Worm (Caenorhabditis elegans): ENCODE measurements around the gene M04B2.7.

The M04B2.7 gene

DNA sequence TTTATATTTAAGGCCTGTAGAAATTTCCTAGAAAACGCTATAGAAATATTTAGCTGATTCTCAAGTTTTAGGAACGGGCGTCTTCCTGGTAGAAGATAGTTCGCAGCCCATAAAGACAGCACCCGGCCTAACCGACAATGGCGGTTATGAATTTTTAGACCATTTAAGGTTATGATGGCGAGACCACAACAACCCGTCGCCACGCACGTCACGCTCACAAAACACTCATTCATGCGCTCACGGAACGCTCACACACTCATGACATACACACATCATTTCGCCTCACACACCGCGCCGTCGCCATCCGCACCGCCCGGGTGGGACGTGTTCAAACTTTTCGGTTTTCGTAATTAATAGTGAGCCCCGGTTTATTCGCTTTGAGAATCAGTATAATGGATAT is 24.9 kb downstream of the M04B2.7 start (continued):
- TF ChIP-seq lin-15B (tag; optimal IDR thresholded peaks at IDR 0.05) (no peak), madf-5 (GFP tag; IDR thresholded peaks at IDR 0.05) (no peak), unc-39 (tag; optimal IDR thresholded peaks at IDR 0.05) (no peak), ztf-11 (tag; optimal IDR thresholded peaks at IDR 0.05) (no peak), zag-1 (tag; optimal IDR thresholded peaks at IDR 0.05) (no peak), ceh-44 (GFP tag; IDR thresholded peaks at IDR 0.05) (no peak), daf-12 (tag; optimal IDR thresholded peaks at IDR 0.05) (no peak), lin-13 (GFP tag; optimal IDR thresholded peaks at IDR 0.05) (peak; percentile 6), nhr-25 (tag; optimal IDR thresholded peaks at IDR 0.05; ENCODE audit: borderline replicate concordance, insufficient read depth) (no peak), nhr-77 (tag; optimal IDR thresholded peaks at IDR 0.05) (no peak), snpc-1.2 (GFP tag; IDR thresholded peaks at IDR 0.05) (no peak), saeg-2 (GFP tag; IDR thresholded peaks at IDR 0.05) (no peak), attf-4 (tag; optimal IDR thresholded peaks at IDR 0.05) (no peak), ceh-32 (tag; optimal IDR thresholded peaks at IDR 0.05; ENCODE audit: poor library complexity) (no peak), duxl-1 (tag; optimal IDR thresholded peaks at IDR 0.05; ENCODE audit: poor library complexity) (no peak), pha-4 (GFP tag; IDR thresholded peaks at IDR 0.05) (no peak), pha-4 (tag; optimal IDR thresholded peaks at IDR 0.05) (no peak), snpc-4 (tag; optimal IDR thresholded peaks at IDR 0.05) (no peak), nhr-76 (tag; optimal IDR thresholded peaks at IDR 0.05) (no peak), Y48G9A.11 (GFP tag; IDR thresholded peaks at IDR 0.05) (no peak), nhr-28 (tag; optimal IDR thresholded peaks at IDR 0.05) (no peak), zip-11 (GFP tag; IDR thresholded peaks at IDR 0.05) (no peak), daf-16 (GFP tag; optimal IDR thresholded peaks at IDR 0.05) (no peak), daf-16 (tag; optimal IDR thresholded peaks at IDR 0.05) (peak; percentile 46), dmd-6 (GFP tag; IDR thresholded peaks at IDR 0.05) (no peak; the same call in 1 of the 2 replicates), ZK337.2 (GFP tag; IDR thresholded peaks at IDR 0.05) (no peak), zfp-2 (tag; optimal IDR thresholded peaks at IDR 0.05) (no peak), Y105C5A.15 (GFP tag; IDR thresholded peaks at IDR 0.05) (no peak), tra-1 (GFP tag; IDR thresholded peaks at IDR 0.05) (no peak), F44E2.7 (GFP tag; IDR thresholded peaks at IDR 0.05) (no peak), mdt-29 (GFP tag; IDR thresholded peaks at IDR 0.05) (no peak), mes-2 (tag; optimal IDR thresholded peaks at IDR 0.05; ENCODE audit: poor library complexity, severe bottlenecking) (peak; percentile 43), rbr-2 (tag; optimal IDR thresholded peaks at IDR 0.05) (no peak), ceh-20 (GFP tag; IDR thresholded peaks at IDR 0.05) (0 out of 2 replicates have a peak, but pooled peaks have one; percentile 18), cey-2 (tag; optimal IDR thresholded peaks at IDR 0.05; ENCODE audit: borderline replicate concordance, insufficient read depth) (no peak), dmd-9 (GFP tag; IDR thresholded peaks at IDR 0.05) (no peak), ceh-62 (tag; optimal IDR thresholded peaks at IDR 0.05) (no peak), hlh-30 (tag; optimal IDR thresholded peaks at IDR 0.05; ENCODE audit: insufficient read depth) (peak; percentile 83), T20F7.1 (GFP tag; optimal IDR thresholded peaks at IDR 0.05) (no peak), madf-9 (GFP tag; conservative IDR thresholded peaks at IDR 0.05) (no peak), lin-39 (tag; optimal IDR thresholded peaks at IDR 0.05) (no peak), vab-7 (GFP tag; IDR thresholded peaks at IDR 0.05) (no peak), lin-1 (GFP tag; IDR thresholded peaks at IDR 0.05) (no peak), lim-7 (GFP tag; IDR thresholded peaks at IDR 0.05) (0 out of 2 replicates have a peak, but pooled peaks have one; percentile 9), nhr-42 (GFP tag; IDR thresholded peaks at IDR 0.05) (no peak)
